Fruit fly (Drosophila melanogaster) whole organism: ENCODE measurements around the gene Fer3.

Source experiments
- EcR ChIP-seq, 2 experiments: fragments of >200 bp; optimal IDR thresholded peaks; 2 replicates each; lab custom pipeline; 2017; ENCODE audit warnings: missing biosample characterization in 2 of 2, missing genetic modification characterization in 2 of 2, missing genetic modification reagents in 2 of 2
- pan ChIP-seq: fragments of >200 bp; optimal IDR thresholded peaks from 2 replicates; lab custom pipeline; 2017
- psq ChIP-seq: fragments of >200 bp; optimal IDR thresholded peaks from 2 replicates; lab custom pipeline; 2017
- usp ChIP-seq: fragments of >200 bp; optimal IDR thresholded peaks from 2 replicates; lab custom pipeline; 2017; ENCODE audit warnings: missing biosample characterization, missing genetic modification characterization, mixed read lengths

dm6 chr3R:11679513-11679912 is 14.6 kb downstream of the Fer3 start, which contains the start of the genes Taf12 and Ho:
- TF ChIP-seq EcR (GFP tag; optimal IDR thresholded peaks at IDR 0.05; lab: Kevin White, UChicago) (no peak), psq (lab: Kevin White, UChicago) (no peak), usp (GFP tag; lab: Kevin White, UChicago) (no peak), pan (no peak)
